Fruit fly (Drosophila melanogaster): ENCODE results near the gene aop.

The aop gene

DNA sequence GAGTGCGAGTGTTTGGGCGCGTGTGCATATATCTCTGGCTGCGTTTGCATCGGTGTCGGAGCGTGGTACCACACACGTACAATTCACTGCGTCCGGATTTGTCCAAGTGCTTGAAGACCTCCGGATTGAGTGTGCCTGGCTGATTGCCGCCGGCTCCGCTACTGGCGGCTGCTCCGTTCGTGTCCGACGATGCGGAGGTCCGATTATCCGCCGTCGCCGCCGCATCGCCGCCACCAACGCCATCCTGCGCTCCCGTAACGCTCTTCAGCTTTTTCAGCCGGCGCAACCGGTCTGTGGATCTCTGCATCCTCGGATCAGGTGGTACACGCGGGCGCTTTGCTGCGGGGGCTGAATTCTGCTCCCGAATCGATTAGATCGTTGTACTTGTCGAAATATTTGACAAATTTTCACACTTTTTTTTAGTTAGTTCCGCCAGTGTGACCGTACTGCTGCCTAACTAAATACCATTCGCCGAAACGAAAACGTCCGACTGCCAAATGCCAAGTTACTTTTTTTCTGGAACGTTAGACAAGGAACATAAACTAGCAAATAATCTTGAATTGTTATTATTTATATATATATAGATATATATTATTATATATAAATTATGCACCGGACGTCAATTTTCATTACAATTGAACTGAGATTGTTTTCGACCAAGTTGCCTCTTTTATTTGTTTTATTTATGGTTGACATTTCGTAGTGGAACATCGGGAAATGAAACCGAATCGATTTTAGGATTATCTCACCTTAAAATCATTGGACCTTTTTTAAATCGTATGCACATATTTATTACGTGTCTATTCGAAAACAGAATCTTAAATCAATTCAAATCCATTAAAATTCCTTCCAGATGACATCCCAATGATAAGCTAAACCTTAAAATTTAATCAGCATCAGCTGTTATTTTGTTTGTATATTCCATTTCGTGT lies 33.6 kb downstream of the aop start, which contains the start of gene tho2:
Gene tho2 (minus strand): TSS at position 463 of the 932 bp plus-strand sequence.
- TF ChIP-seq psq (GFP tag; optimal IDR thresholded peaks at IDR 0.05) (no peak), rgr (GFP tag; optimal IDR thresholded peaks at IDR 0.05) (no peak), lola (GFP tag; optimal IDR thresholded peaks at IDR 0.05) (no peak), woc (GFP tag; optimal IDR thresholded peaks at IDR 0.05) (no peak), Mio (GFP tag; optimal IDR thresholded peaks at IDR 0.05) (no peak), CrebA (GFP tag; optimal IDR thresholded peaks at IDR 0.05; ENCODE audit: borderline replicate concordance) (no peak), Dfd (GFP tag; optimal IDR thresholded peaks at IDR 0.05) (no peak)

DNA sequence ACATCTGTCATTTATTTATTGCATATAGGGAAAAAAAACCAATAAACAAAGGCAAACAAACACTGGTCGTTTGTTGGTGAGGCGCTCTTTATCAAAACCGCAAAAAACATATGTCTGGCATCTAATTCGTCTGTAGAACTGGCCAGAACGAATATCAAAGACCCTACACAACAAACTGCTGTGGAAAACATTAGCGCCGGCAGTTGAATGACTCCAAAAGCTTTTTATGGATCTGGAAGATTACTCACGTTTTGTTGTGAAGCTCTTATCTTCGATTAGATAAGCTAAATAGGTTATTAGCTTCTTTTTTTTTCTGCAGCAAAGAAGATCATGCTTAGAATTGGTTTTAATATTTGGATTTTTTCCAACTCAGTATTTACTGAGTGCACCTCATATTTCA lies 45.5 kb downstream of the aop start:
- TF ChIP-seq usp (GFP tag; optimal IDR thresholded peaks at IDR 0.05) (no peak), ey (GFP tag; optimal IDR thresholded peaks at IDR 0.05) (peak; percentile 39), Vsx2 (GFP tag; optimal IDR thresholded peaks at IDR 0.05; ENCODE audit: partially characterized antibody) (peak; percentile 48)

DNA sequence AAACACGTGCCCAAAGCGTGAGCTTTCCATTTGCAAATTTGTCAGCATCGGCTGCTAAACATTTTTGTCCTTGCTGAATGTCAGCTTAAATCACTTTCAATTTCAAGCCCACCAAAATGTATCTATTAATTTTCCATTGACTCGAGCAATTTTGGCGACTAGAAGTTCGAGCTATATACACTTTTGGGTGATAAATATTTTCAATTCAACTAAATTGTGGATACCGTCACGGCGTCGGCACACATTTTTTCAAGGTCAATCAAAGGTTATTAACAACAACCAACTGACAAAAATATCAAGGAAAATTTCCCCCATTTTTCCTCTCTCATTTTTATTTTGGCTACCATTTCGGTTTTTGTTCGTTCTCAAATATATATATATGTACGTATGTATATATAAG lies 46.3 kb downstream of the aop start:
- TF ChIP-seq Sp1 (GFP tag; optimal IDR thresholded peaks at IDR 0.05) (no peak), Dif (GFP tag; optimal IDR thresholded peaks at IDR 0.05; ENCODE audit: partially characterized antibody) (no peak), psq (GFP tag; optimal IDR thresholded peaks at IDR 0.05) (no peak), Jra (GFP tag; optimal IDR thresholded peaks at IDR 0.05) (no peak), CG32264 (GFP tag; optimal IDR thresholded peaks at IDR 0.05) (no peak), rgr (GFP tag; optimal IDR thresholded peaks at IDR 0.05) (no peak), Vsx2 (GFP tag; optimal IDR thresholded peaks at IDR 0.05; ENCODE audit: partially characterized antibody) (no peak), ey (GFP tag; optimal IDR thresholded peaks at IDR 0.05) (no peak), sage (GFP tag; optimal IDR thresholded peaks at IDR 0.05) (no peak), Dfd (GFP tag; optimal IDR thresholded peaks at IDR 0.05) (no peak)

DNA sequence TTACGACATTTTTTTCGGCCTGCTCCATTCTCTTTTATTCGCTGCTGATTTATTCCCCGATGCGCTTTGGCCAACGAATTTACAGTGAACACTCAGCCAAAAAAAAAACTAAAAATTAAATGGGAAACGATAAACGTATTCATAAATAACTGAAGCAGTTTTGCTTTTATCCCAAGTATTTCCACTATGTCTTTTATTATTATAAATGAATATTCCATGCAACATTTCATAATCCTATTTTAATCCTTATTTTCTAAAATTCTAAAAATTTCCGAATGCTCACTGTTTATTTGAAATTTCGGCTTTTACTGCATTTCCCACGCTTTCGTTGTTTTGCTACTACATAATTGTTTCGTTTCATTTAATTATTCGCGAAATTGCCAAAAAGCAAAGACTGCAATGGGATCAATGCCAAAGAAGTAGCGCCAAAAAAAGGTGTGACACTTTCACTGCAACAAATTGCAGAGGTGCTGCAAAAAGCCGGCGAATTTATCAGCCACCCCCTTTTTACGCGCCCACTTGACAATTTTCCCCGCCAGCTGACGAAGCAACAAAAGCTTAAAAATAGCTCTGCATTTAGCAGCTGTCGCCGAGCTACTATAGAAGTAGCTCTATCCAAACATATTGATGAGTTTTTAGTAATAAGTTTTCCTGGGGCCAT lies 47.0 kb downstream of the aop start:
- TF ChIP-seq Vsx2 (GFP tag; optimal IDR thresholded peaks at IDR 0.05; ENCODE audit: partially characterized antibody) (no peak), tai (GFP tag; optimal IDR thresholded peaks at IDR 0.05) (no peak), usp (GFP tag; optimal IDR thresholded peaks at IDR 0.05) (no peak), sage (GFP tag; optimal IDR thresholded peaks at IDR 0.05) (no peak), OdsH (GFP tag; optimal IDR thresholded peaks at IDR 0.05) (no peak), psq (GFP tag; optimal IDR thresholded peaks at IDR 0.05) (no peak), N (GFP tag; optimal IDR thresholded peaks at IDR 0.05) (no peak), Dif (GFP tag; optimal IDR thresholded peaks at IDR 0.05; ENCODE audit: partially characterized antibody) (no peak), fru (GFP tag; optimal IDR thresholded peaks at IDR 0.05) (peak; percentile 3), Dfd (GFP tag; optimal IDR thresholded peaks at IDR 0.05) (no peak), CG9705 (GFP tag; optimal IDR thresholded peaks at IDR 0.05) (no peak), br (GFP tag; optimal IDR thresholded peaks at IDR 0.05) (no peak), rgr (GFP tag; optimal IDR thresholded peaks at IDR 0.05) (peak; percentile 4), jim (GFP tag; optimal IDR thresholded peaks at IDR 0.05) (no peak), Myc (optimal IDR thresholded peaks at IDR 0.05) (no peak), Jra (GFP tag; optimal IDR thresholded peaks at IDR 0.05) (no peak), foxo (GFP tag; optimal IDR thresholded peaks at IDR 0.05) (peak in 1 of 2 experiments; percentile 35), Sp1 (GFP tag; optimal IDR thresholded peaks at IDR 0.05) (no peak), CrebA (GFP tag; optimal IDR thresholded peaks at IDR 0.05; ENCODE audit: borderline replicate concordance) (no peak), GATAd (GFP tag; optimal IDR thresholded peaks at IDR 0.05) (no peak), Hnf4 (GFP tag; optimal IDR thresholded peaks at IDR 0.05) (peak; percentile 19), h (GFP tag; optimal IDR thresholded peaks at IDR 0.05) (peak; percentile 19), Mio (GFP tag; optimal IDR thresholded peaks at IDR 0.05) (no peak), sv (GFP tag; optimal IDR thresholded peaks at IDR 0.05) (no peak)
